Worm (Caenorhabditis elegans): Measurements from ENCODE around the gene cpna-1.

The cpna-1 gene

ce11 chrII:4173398-4173797 is 13.1 kb upstream of the cpna-1 start, which contains the start of gene R03H10.6:
R03H10.6 (minus strand) TSS chrII:4173498.
- TF ChIP-seq fos-1 (tag; optimal IDR thresholded peaks at IDR 0.05), result no peak
- no peak for TF ChIP-seq egl-27 (tag; optimal IDR thresholded peaks at IDR 0.05)
- no peak for TF ChIP-seq zag-1 (tag; optimal IDR thresholded peaks at IDR 0.05)
- no peak for TF ChIP-seq ztf-1 (GFP tag; conservative IDR thresholded peaks at IDR 0.05)
- no peak for TF ChIP-seq nhr-23 (tag; optimal IDR thresholded peaks at IDR 0.05)
- TF ChIP-seq mdl-1 (tag; optimal IDR thresholded peaks at IDR 0.05), result no peak
- TF ChIP-seq elt-1 (tag; optimal IDR thresholded peaks at IDR 0.05), result no peak
- TF ChIP-seq blmp-1 (tag; optimal IDR thresholded peaks at IDR 0.05; ENCODE audit: insufficient read depth), result no peak
- TF ChIP-seq F13H6.1 (tag; optimal IDR thresholded peaks at IDR 0.05), result no peak
- TF ChIP-seq snpc-4 (tag; optimal IDR thresholded peaks at IDR 0.05), result no peak
- TF ChIP-seq lin-13 (GFP tag; optimal IDR thresholded peaks at IDR 0.05), result no peak
- TF ChIP-seq elt-3 (tag; optimal IDR thresholded peaks at IDR 0.05), result no peak
- TF ChIP-seq dmd-4 (tag; optimal IDR thresholded peaks at IDR 0.05), result no peak
- TF ChIP-seq nhr-10 (tag; optimal IDR thresholded peaks at IDR 0.05), result no peak
- TF ChIP-seq skn-1 (tag; optimal IDR thresholded peaks at IDR 0.05), result no peak
- no peak for TF ChIP-seq crh-2 (tag; optimal IDR thresholded peaks at IDR 0.05)

- TF ChIP-seq gmeb-1 (tag; optimal IDR thresholded peaks at IDR 0.05) (no peak), nhr-21 (tag; optimal IDR thresholded peaks at IDR 0.05) (no peak), nhr-10 (tag; optimal IDR thresholded peaks at IDR 0.05) (no peak), ceh-82 (tag; optimal IDR thresholded peaks at IDR 0.05) (no peak), sem-4 (tag; optimal IDR thresholded peaks at IDR 0.05) (no peak), unc-55 (GFP tag; optimal IDR thresholded peaks at IDR 0.05) (peak; percentile 34), fos-1 (tag; optimal IDR thresholded peaks at IDR 0.05) (no peak), ZK546.5 (tag; optimal IDR thresholded peaks at IDR 0.05) (no peak), C34F6.9 (tag; optimal IDR thresholded peaks at IDR 0.05) (peak; percentile 38), crh-2 (tag; optimal IDR thresholded peaks at IDR 0.05) (no peak), snpc-4 (tag; optimal IDR thresholded peaks at IDR 0.05) (no peak)
Measured at ce11 chrII:4173842-4174241, 12.6 kb upstream of the cpna-1 start.

ce11 chrII:4178838-4179237 is 7.6 kb upstream of the cpna-1 start, which contains the start of gene R03H10.7:
R03H10.7 (minus strand) TSS chrII:4178938.
- no peak for TF ChIP-seq nhr-237 (tag; optimal IDR thresholded peaks at IDR 0.05)
- TF ChIP-seq ceh-16 (tag; optimal IDR thresholded peaks at IDR 0.05), result no peak
- no peak for TF ChIP-seq nhr-6 (tag; optimal IDR thresholded peaks at IDR 0.05)

ce11 chrII:4179897-4180296 is 6.6 kb upstream of the cpna-1 start, which contains the start of gene R03H10.1:
R03H10.1 (plus strand) TSS chrII:4180248.
- no peak for TF ChIP-seq elt-1 (tag; optimal IDR thresholded peaks at IDR 0.05)
- TF ChIP-seq sma-3 (GFP tag; optimal IDR thresholded peaks at IDR 0.05), result no peak
- no peak for TF ChIP-seq ztf-11 (tag; optimal IDR thresholded peaks at IDR 0.05)
- TF ChIP-seq skn-1 (tag; optimal IDR thresholded peaks at IDR 0.05), result no peak
- no peak for TF ChIP-seq ama-1 (optimal IDR thresholded peaks at IDR 0.05)

- TF ChIP-seq Y55F3AM.14 (GFP tag; optimal IDR thresholded peaks at IDR 0.05) (no peak), unc-62 (GFP tag; optimal IDR thresholded peaks at IDR 0.05) (no peak), fos-1 (tag; optimal IDR thresholded peaks at IDR 0.05) (no peak), F13H6.1 (tag; optimal IDR thresholded peaks at IDR 0.05) (no peak), nhr-23 (tag; optimal IDR thresholded peaks at IDR 0.05) (no peak), mbf-1 (tag; optimal IDR thresholded peaks at IDR 0.05) (no peak), lin-13 (GFP tag; optimal IDR thresholded peaks at IDR 0.05) (no peak), ceh-82 (tag; optimal IDR thresholded peaks at IDR 0.05) (no peak), ceh-16 (tag; optimal IDR thresholded peaks at IDR 0.05) (no peak), dmd-4 (tag; optimal IDR thresholded peaks at IDR 0.05) (no peak), elt-1 (tag; optimal IDR thresholded peaks at IDR 0.05) (no peak), ztf-4 (tag; optimal IDR thresholded peaks at IDR 0.05) (no peak), nhr-77 (tag; optimal IDR thresholded peaks at IDR 0.05) (no peak), sma-9 (GFP tag; optimal IDR thresholded peaks at IDR 0.05) (no peak), sma-9 (tag; optimal IDR thresholded peaks at IDR 0.05) (no peak), peb-1 (tag; optimal IDR thresholded peaks at IDR 0.05) (no peak), nhr-6 (tag; optimal IDR thresholded peaks at IDR 0.05) (no peak), ZK546.5 (tag; optimal IDR thresholded peaks at IDR 0.05) (no peak), snpc-4 (tag; optimal IDR thresholded peaks at IDR 0.05) (no peak)
Measured at ce11 chrII:4182364-4182763, 4.1 kb upstream of the cpna-1 start, which contains the start of gene R03H10.11. R03H10.11 (plus strand) TSS chrII:4182664.
